Worm (Caenorhabditis elegans) whole organism, L1 larva: ENCODE results near the gene T15B7.14.

Experiments used
- C04F5.9 ChIP-seq: sonication (generic microtip); optimal IDR thresholded peaks from 2 replicates; lab custom pipeline; 2016; ENCODE audit warnings: missing genetic modification characterization, missing compliant biosample characterization
- C16A3.4 ChIP-seq: fragments of 150-350 bp; optimal IDR thresholded peaks from 2 replicates; lab custom pipeline; 2014; ENCODE audit warnings: missing biosample characterization, missing genetic modification characterization
- C34B4.2 ChIP-seq: sonication (generic microtip); optimal IDR thresholded peaks from 2 replicates; lab custom pipeline; 2017; ENCODE audit warnings: mild to moderate bottlenecking, missing genetic modification characterization, missing compliant biosample characterization
- alr-1 ChIP-seq: fragments of 200-800 bp; sonication (Bioruptor generic); optimal IDR thresholded peaks from 2 replicates; lab custom pipeline; 2018; ENCODE audit warnings: borderline replicate concordance, mild to moderate bottlenecking, missing genetic modification characterization, missing compliant biosample characterization
- aly-2 ChIP-seq: fragments of 150-350 bp; optimal IDR thresholded peaks from 2 replicates; lab custom pipeline; 2014; ENCODE audit warnings: missing biosample characterization, missing genetic modification characterization
- ceh-8 ChIP-seq: fragments of 200-800 bp; sonication (Bioruptor generic); optimal IDR thresholded peaks from 2 replicates; lab custom pipeline; 2018; ENCODE audit warnings: mild to moderate bottlenecking, missing genetic modification characterization, moderate library complexity, missing compliant biosample characterization
- ces-1 ChIP-seq: fragments of 150-350 bp; optimal IDR thresholded peaks from 2 replicates; lab custom pipeline; 2014; ENCODE audit warnings: missing biosample characterization, missing genetic modification reagents, missing genetic modification characterization
- efl-1 ChIP-seq, 4 experiments: fragments of 150-350 bp; optimal IDR thresholded peaks in 3 of 4; peaks in 1 of 4; 1 replicate in 1 of 4; 2 replicates in 3 of 4; lab custom pipeline; 2014; ENCODE audit warnings: missing biosample characterization in 2 of 4, missing genetic modification characterization in 2 of 4, missing genetic modification reagents in 2 of 4
- elt-2 ChIP-seq: sonication (generic microtip); optimal IDR thresholded peaks from 2 replicates; lab custom pipeline; 2016; ENCODE audit warnings: missing genetic modification characterization, mild to moderate bottlenecking, inconsistent platforms, missing compliant biosample characterization, missing genetic modification reagents
- fkh-10 ChIP-seq: sonication (generic microtip); optimal IDR thresholded peaks from 2 replicates; lab custom pipeline; 2017; ENCODE audit warnings: missing biosample characterization, missing genetic modification reagents, missing genetic modification characterization
- grh-1 ChIP-seq: fragments of 200-800 bp; sonication (Bioruptor generic); IDR thresholded peaks from 2 replicates; pipeline ENCODE4 v1.3.6; 2022; ENCODE audit warnings: missing genetic modification reagents, missing genetic modification characterization, missing compliant biosample characterization
- hlh-17 ChIP-seq: fragments of 200-800 bp; sonication (Bioruptor generic); optimal IDR thresholded peaks from 2 replicates; lab custom pipeline; 2018; ENCODE audit warnings: missing genetic modification characterization, mild to moderate bottlenecking, missing compliant biosample characterization, moderate library complexity, borderline replicate concordance
- hpl-2 ChIP-seq: fragments of 150-350 bp; optimal IDR thresholded peaks from 2 replicates; lab custom pipeline; 2014; ENCODE audit warnings: missing biosample characterization, missing genetic modification reagents, missing genetic modification characterization
- irx-1 ChIP-seq: sonication (generic microtip); optimal IDR thresholded peaks from 2 replicates; lab custom pipeline; 2016; ENCODE audit warnings: missing genetic modification characterization, missing compliant biosample characterization
- jun-1 ChIP-seq: fragments of 150-350 bp; optimal IDR thresholded peaks from 2 replicates; lab custom pipeline; 2014; ENCODE audit warnings: missing biosample characterization, missing genetic modification reagents, missing genetic modification characterization
- lin-13 ChIP-seq: fragments of 150-350 bp; optimal IDR thresholded peaks from 2 replicates; lab custom pipeline; 2014; ENCODE audit warnings: missing biosample characterization, missing genetic modification reagents, missing genetic modification characterization
- lin-14 ChIP-seq: fragments of 200-800 bp; sonication (Bioruptor generic); optimal IDR thresholded peaks from 2 replicates; lab custom pipeline; 2018; ENCODE audit warnings: mild to moderate bottlenecking, missing genetic modification characterization, moderate library complexity, missing compliant biosample characterization
- lin-35 ChIP-seq, 2 experiments: fragments of 150-350 bp; optimal IDR thresholded peaks; 2 replicates each; lab custom pipeline; 2014; ENCODE audit warnings: missing biosample characterization in 2 of 2, missing genetic modification characterization in 2 of 2, missing genetic modification reagents in 2 of 2
- lin-39 ChIP-seq: fragments of 150-350 bp; optimal IDR thresholded peaks from 2 replicates; lab custom pipeline; 2014; ENCODE audit warnings: missing biosample characterization, missing genetic modification reagents, missing genetic modification characterization
- lir-3 ChIP-seq: sonication (generic microtip); optimal IDR thresholded peaks from 2 replicates; lab custom pipeline; 2016; ENCODE audit warnings: mild to moderate bottlenecking, missing genetic modification characterization, moderate library complexity, missing compliant biosample characterization; ENCODE audit not compliant: poor library complexity
- mab-9 ChIP-seq: fragments of 200-800 bp; sonication (Bioruptor generic); IDR thresholded peaks from 2 replicates; pipeline ENCODE4 v1.3.6; 2022; ENCODE audit warnings: missing genetic modification reagents, missing genetic modification characterization, missing compliant biosample characterization
- nhr-11 ChIP-seq: fragments of 150-350 bp; optimal IDR thresholded peaks from 2 replicates; lab custom pipeline; 2014; ENCODE audit warnings: missing biosample characterization, missing genetic modification characterization
- nhr-12 ChIP-seq: sonication (generic microtip); optimal IDR thresholded peaks from 2 replicates; lab custom pipeline; 2017; ENCODE audit warnings: missing biosample characterization, missing genetic modification characterization
- nhr-19 ChIP-seq: fragments of 200-800 bp; sonication (Bioruptor generic); conservative IDR thresholded peaks from 2 replicates; pipeline ENCODE4 v1.3.6; 2022; ENCODE audit warnings: missing genetic modification characterization, missing compliant biosample characterization
- nhr-20 ChIP-seq: sonication (generic microtip); optimal IDR thresholded peaks from 2 replicates; lab custom pipeline; 2016; ENCODE audit warnings: mild to moderate bottlenecking, missing genetic modification characterization, missing compliant biosample characterization
- nhr-28 ChIP-seq: fragments of 150-350 bp; optimal IDR thresholded peaks from 2 replicates; lab custom pipeline; 2014; ENCODE audit warnings: missing biosample characterization, missing genetic modification characterization
- nhr-84 ChIP-seq: sonication (generic microtip); optimal IDR thresholded peaks from 2 replicates; lab custom pipeline; 2017; ENCODE audit warnings: missing biosample characterization, missing genetic modification characterization
- nhr-85 ChIP-seq: sonication (generic microtip); peaks from one replicate; lab custom pipeline; 2016; ENCODE audit warnings: missing genetic modification characterization, inconsistent platforms, missing compliant biosample characterization
- pag-3 ChIP-seq: sonication (generic microtip); optimal IDR thresholded peaks from 2 replicates; lab custom pipeline; 2017; ENCODE audit warnings: missing genetic modification characterization, mild to moderate bottlenecking, missing compliant biosample characterization, antibody characterized with exemption, borderline replicate concordance; ENCODE audit not compliant: insufficient read depth
- pqm-1 ChIP-seq: sonication (generic microtip); optimal IDR thresholded peaks from 3 replicates; lab custom pipeline; 2017; ENCODE audit warnings: missing biosample characterization, missing genetic modification characterization
- rnt-1 ChIP-seq: sonication (generic microtip); optimal IDR thresholded peaks from 2 replicates; lab custom pipeline; 2016; ENCODE audit warnings: mild to moderate bottlenecking, missing genetic modification characterization, moderate library complexity, missing compliant biosample characterization
- snpc-4 ChIP-seq: fragments of 150-350 bp; optimal IDR thresholded peaks from 2 replicates; lab custom pipeline; 2014; ENCODE audit warnings: missing biosample characterization, missing genetic modification characterization
- tbx-2 ChIP-seq: sonication (generic microtip); optimal IDR thresholded peaks from 2 replicates; lab custom pipeline; 2016; ENCODE audit warnings: missing genetic modification characterization, missing compliant biosample characterization
- zip-4 ChIP-seq: fragments of 200-800 bp; sonication (Bioruptor generic); optimal IDR thresholded peaks from 2 replicates; lab custom pipeline; 2018; ENCODE audit warnings: mild to moderate bottlenecking, missing genetic modification characterization, moderate library complexity, missing compliant biosample characterization

Gene T15B7.14

ce11 chrV:6831539-6831938, 3.6 kb downstream of the T15B7.14 start:
- no peak for TF ChIP-seq alr-1
- TF ChIP-seq nhr-20 (tag; lab: Kevin White, UChicago), result no peak
- TF ChIP-seq nhr-11 (tag; lab: Kevin White, UChicago), result no peak

ce11 chrV:6830755-6831227, 4.4 kb downstream of the T15B7.14 start, which contains the start of gene col-142:
col-142 (plus strand) TSS chrV:6831177.
- TF ChIP-seq lin-14 (peak; percentile 64), irx-1 (no peak), nhr-85 (peak; percentile 84), nhr-12 (tag; lab: Kevin White, UChicago) (no peak), fkh-10 (no peak)

ce11 chrV:6830075-6830474, 5.1 kb downstream of the T15B7.14 start:
- no peak for TF ChIP-seq lin-13
- peak; percentile 45 for TF ChIP-seq ceh-8 (GFP tag; lab: Kevin White, UChicago)
- TF ChIP-seq pag-3 (tag; lab: Kevin White, UChicago), result no peak
- TF ChIP-seq, all 84 proteins: peak for 1

ce11 chrV:6829404-6829803, 5.7 kb downstream of the T15B7.14 start, which contains the start of gene col-141:
col-141 (plus strand) TSS chrV:6829704.
- TF ChIP-seq nhr-85 (no peak), fkh-10 (no peak), ceh-8 (GFP tag; lab: Kevin White, UChicago) (no peak), efl-1 (optimal IDR thresholded peaks at IDR 0.05; lab: Kevin White, UChicago) (no peak), efl-1 (GFP tag; optimal IDR thresholded peaks at IDR 0.05 in 1 of 2; lab: Kevin White, UChicago) (peak in 1 of 2 experiments; percentile 9), nhr-11 (tag; lab: Kevin White, UChicago) (no peak), nhr-28 (tag; lab: Kevin White, UChicago) (no peak), pqm-1 (tag; lab: Kevin White, UChicago) (no peak)

- TF ChIP-seq nhr-19 (GFP tag; lab: Robert Waterston, UW) (no peak), pqm-1 (tag; lab: Kevin White, UChicago) (no peak), lir-3 (tag; lab: Kevin White, UChicago) (no peak), C16A3.4 (tag; lab: Kevin White, UChicago) (no peak), ces-1 (GFP tag; lab: Kevin White, UChicago) (no peak), alr-1 (no peak), tbx-2 (tag; lab: Kevin White, UChicago) (no peak)
Measured at ce11 chrV:6828786-6829185, 6.4 kb downstream of the T15B7.14 start, which contains the start of gene dmsr-15. dmsr-15 (minus strand) TSS chrV:6828886.

- TF ChIP-seq lin-39 (tag; lab: Kevin White, UChicago) (no peak), C04F5.9 (tag; lab: Kevin White, UChicago) (no peak), zip-4 (GFP tag; lab: Kevin White, UChicago) (no peak), elt-2 (peak; percentile 89), aly-2 (no peak), mab-9 (GFP tag; lab: Robert Waterston, UW) (no peak), hpl-2 (GFP tag; lab: Kevin White, UChicago) (no peak), rnt-1 (tag; lab: Kevin White, UChicago) (no peak), C34B4.2 (tag; lab: Kevin White, UChicago) (no peak), nhr-84 (no peak), hlh-17 (GFP tag; lab: Kevin White, UChicago) (no peak), nhr-20 (tag; lab: Kevin White, UChicago) (peak; percentile 6), nhr-11 (tag; lab: Kevin White, UChicago) (no peak), snpc-4 (tag; lab: Kevin White, UChicago) (no peak), lin-35 (GFP tag; optimal IDR thresholded peaks at IDR 0.05; lab: Kevin White, UChicago) (peak in 1 of 2 experiments; percentile 10), grh-1 (GFP tag; lab: Robert Waterston, UW) (no peak), jun-1 (tag; lab: Kevin White, UChicago) (no peak)
Measured at ce11 chrV:6823432-6823831, 11.7 kb downstream of the T15B7.14 start.
